Worm (Caenorhabditis elegans): ENCODE data around the gene F39F10.4.
"Not testable (repeated sequence)": the region's sequence is repeated elsewhere in the genome, so short reads cannot be mapped to it uniquely, and the experiment has no call there.

Gene F39F10.4

DNA sequence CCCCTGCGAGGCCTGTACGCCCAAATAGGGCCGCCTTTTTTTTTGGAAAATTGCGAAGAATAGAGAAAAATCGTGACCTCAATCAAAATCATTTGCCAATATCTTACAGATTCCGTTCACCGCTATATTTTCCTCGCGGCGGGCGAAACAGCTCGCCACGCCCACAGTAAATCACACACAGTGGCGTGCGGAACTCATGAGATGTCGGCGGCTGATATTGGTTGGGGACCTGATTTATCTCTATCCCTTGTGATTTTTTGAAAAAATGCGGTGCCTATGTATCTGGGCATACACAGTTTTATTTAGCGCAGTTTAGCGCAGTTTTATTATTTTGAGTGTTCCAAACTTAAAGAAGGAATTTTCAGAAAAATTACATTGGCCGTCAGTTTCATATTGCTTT lies 21.8 kb upstream of the F39F10.4 start:
- TF ChIP-seq snpc-4 (GFP tag; optimal IDR thresholded peaks at IDR 0.05) (no peak), snpc-4 (tag; optimal IDR thresholded peaks at IDR 0.05) (peak in 1 of 4 experiments; percentile 86), Y53G8AR.9 (GFP tag; conservative IDR thresholded peaks at IDR 0.05) (no peak), C17E4.6 (GFP tag; IDR thresholded peaks at IDR 0.05) (no peak), lag-1 (GFP tag; IDR thresholded peaks at IDR 0.05) (no peak), snpc-1.1 (tag; optimal IDR thresholded peaks at IDR 0.05; ENCODE audit: insufficient read depth) (peak; percentile 9), dox-1 (GFP tag; IDR thresholded peaks at IDR 0.05) (no peak)

DNA sequence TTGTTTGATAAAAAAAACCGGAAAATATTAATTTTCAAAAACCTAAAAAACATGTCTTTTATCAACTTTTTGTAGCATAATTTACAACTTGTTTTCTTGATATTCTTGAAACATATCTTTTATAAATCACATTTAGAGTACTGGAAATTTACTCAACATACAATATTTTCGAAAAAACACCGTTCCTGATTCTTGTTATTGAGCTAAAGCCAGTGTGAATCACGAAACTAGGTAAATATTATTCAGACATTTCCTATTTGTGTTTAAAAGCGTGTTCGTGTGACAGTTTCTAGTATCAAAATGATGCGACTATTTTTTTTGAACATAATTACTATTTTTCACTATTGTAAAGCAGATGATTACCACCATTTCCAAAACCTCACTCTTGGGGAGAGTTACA lies 20.1 kb upstream of the F39F10.4 start, which contains the start of gene C30E1.4:
TSS of gene C30E1.4 (plus strand) at position 301 of the 400 bp plus-strand sequence.
- no peak for TF ChIP-seq ceh-58 (GFP tag; IDR thresholded peaks at IDR 0.05)
- TF ChIP-seq hmg-20 (GFP tag; IDR thresholded peaks at IDR 0.05), result no peak
- no peak for TF ChIP-seq aptf-3 (GFP tag; IDR thresholded peaks at IDR 0.05)
- TF ChIP-seq B0261.1 (tag; optimal IDR thresholded peaks at IDR 0.05), result no peak
- TF ChIP-seq bed-1 (GFP tag; IDR thresholded peaks at IDR 0.05), result no peak
- TF ChIP-seq hrde-1 (tag; optimal IDR thresholded peaks at IDR 0.05; ENCODE audit: borderline replicate concordance), result no peak
- no peak for TF ChIP-seq madf-10 (tag; optimal IDR thresholded peaks at IDR 0.05)

DNA sequence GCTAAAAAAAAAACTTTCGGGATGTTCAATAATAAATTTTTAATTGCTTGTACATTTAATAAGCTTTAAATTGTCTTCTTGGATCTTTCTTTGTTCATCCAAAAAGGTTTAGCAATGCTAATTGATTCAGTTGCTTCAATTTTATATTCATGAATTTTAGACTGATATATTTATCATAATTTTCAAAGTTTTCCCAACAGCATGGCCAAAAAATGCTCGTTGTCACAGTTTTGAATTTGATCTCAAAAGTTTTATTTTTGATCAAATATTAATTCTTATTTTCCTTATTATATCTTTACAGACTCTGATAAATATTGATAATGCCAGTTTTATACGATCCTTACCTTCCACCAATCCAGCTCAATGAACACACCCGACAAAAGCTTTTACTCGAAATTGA lies 18.0 kb upstream of the F39F10.4 start, which contains the start of gene fbxb-114:
TSS of gene fbxb-114 (plus strand) at position 301 of the 400 bp plus-strand sequence.
- TF ChIP-seq let-526 (GFP tag; IDR thresholded peaks at IDR 0.05), result no peak
- no peak for TF ChIP-seq dpff-1 (tag; optimal IDR thresholded peaks at IDR 0.05)
- TF ChIP-seq Y95B8A.8 (GFP tag; IDR thresholded peaks at IDR 0.05), result no peak
- no peak for TF ChIP-seq nhr-179 (tag; optimal IDR thresholded peaks at IDR 0.05)
- TF ChIP-seq B0035.1 (tag; optimal IDR thresholded peaks at IDR 0.05), result no peak
- no peak for TF ChIP-seq nhr-80 (tag; optimal IDR thresholded peaks at IDR 0.05)
- no peak for TF ChIP-seq egl-44 (GFP tag; IDR thresholded peaks at IDR 0.05)
- no peak for TF ChIP-seq mxl-1 (tag; optimal IDR thresholded peaks at IDR 0.05)
- no peak for TF ChIP-seq egl-18 (GFP tag; IDR thresholded peaks at IDR 0.05)
- no peak for TF ChIP-seq somi-1 (GFP tag; optimal IDR thresholded peaks at IDR 0.05)
- TF ChIP-seq F55B11.4 (tag; optimal IDR thresholded peaks at IDR 0.05; ENCODE audit: borderline replicate concordance, insufficient read depth), result no peak
- no peak for TF ChIP-seq K12H6.12 (tag; optimal IDR thresholded peaks at IDR 0.05)
- TF ChIP-seq nfya-2 (GFP tag; IDR thresholded peaks at IDR 0.05), result no peak
- no peak for TF ChIP-seq dpl-1 (GFP tag; optimal IDR thresholded peaks at IDR 0.05)

DNA sequence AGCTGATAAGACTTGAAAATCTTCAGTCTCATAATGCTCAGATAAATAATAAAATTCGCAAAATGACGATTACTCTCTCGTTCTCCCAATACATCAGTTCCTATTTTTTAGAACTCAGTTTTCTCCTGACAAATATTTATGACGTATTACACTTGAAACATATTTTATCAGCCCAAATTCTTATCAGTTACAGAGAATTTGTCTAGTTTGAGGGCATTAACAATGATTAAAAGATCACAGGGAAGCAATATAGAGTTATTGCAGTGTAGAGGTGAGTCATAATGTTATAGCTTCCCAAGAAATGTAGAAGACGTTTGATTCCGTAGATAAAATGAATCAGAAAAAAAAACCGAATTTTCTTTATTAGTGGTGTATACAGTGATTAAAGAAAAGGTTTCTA lies 15.9 kb upstream of the F39F10.4 start:
- TF ChIP-seq F39B2.1 (GFP tag; IDR thresholded peaks at IDR 0.05), result no peak
- TF ChIP-seq nhr-80 (tag; optimal IDR thresholded peaks at IDR 0.05), result peak; percentile 50
- no peak for TF ChIP-seq hrde-1 (tag; optimal IDR thresholded peaks at IDR 0.05; ENCODE audit: borderline replicate concordance)

DNA sequence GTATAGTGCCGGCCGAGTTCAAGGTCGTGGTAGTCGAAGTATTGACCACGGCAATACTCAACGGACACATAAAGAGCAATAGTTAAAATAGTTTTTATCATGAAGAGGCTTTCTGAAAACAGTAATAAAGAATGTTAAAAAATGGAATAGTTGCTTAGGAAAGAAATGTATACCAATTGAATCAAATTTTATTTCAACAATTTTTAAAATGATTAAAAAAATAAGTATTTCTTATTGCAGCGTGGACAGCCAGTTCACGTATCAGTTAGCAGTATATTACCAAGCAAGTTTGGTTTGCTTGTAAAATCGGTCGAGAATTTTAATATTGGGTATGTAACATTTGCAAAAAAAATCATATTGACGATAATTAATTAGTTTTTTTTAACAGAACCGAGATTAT lies 10.2 kb upstream of the F39F10.4 start, which contains the start of gene F39F10.5:
TSS of gene F39F10.5 (minus strand) at position 101 of the 400 bp plus-strand sequence.
- TF ChIP-seq B0019.2 (GFP tag; conservative IDR thresholded peaks at IDR 0.05); tlf-1 (GFP tag; optimal IDR thresholded peaks at IDR 0.05); D2030.7 (GFP tag; IDR thresholded peaks at IDR 0.05): not testable (repeated sequence)

All from whole organism, young adult.